Worm (Caenorhabditis elegans): ENCODE measurements around the gene F54A3.6.
"Not testable (repeated sequence)": the region's sequence is repeated elsewhere in the genome, so short reads cannot be mapped to it uniquely, and the experiment has no call there.

F54A3.6 gene

ce11 chrII:2254861-2255260 is 22.6 kb upstream of the F54A3.6 start, which contains the start of gene K09F6.3:
Gene K09F6.3, plus strand, starts transcription at chrII:2255161.
- not testable (repeated sequence) for TF ChIP-seq Y56A3A.18 (GFP tag; IDR thresholded peaks at IDR 0.05); Y79H2A.3 (GFP tag; conservative IDR thresholded peaks at IDR 0.05); ccch-3 (GFP tag; optimal IDR thresholded peaks at IDR 0.05)

- TF ChIP-seq cebp-1 (GFP tag; IDR thresholded peaks at IDR 0.05) (no peak), cebp-1 (tag; optimal IDR thresholded peaks at IDR 0.05) (no peak), K11D2.4 (GFP tag; IDR thresholded peaks at IDR 0.05) (no peak), die-1 (tag; optimal IDR thresholded peaks at IDR 0.05) (no peak), rec-8 (tag; optimal IDR thresholded peaks at IDR 0.05) (no peak), zfh-2 (GFP tag; conservative IDR thresholded peaks at IDR 0.05) (peak; percentile 60; the same call in 1 of the 2 replicates)
Observed at ce11 chrII:2253676-2254075, 21.4 kb upstream of the F54A3.6 start.

ce11 chrII:2251617-2252016 is 19.3 kb upstream of the F54A3.6 start:
- TF ChIP-seq ztf-25 (GFP tag; IDR thresholded peaks at IDR 0.05) (0 out of 2 replicates have a peak, but pooled peaks have one; percentile 49), madf-10 (tag; optimal IDR thresholded peaks at IDR 0.05) (no peak), egrh-3 (GFP tag; IDR thresholded peaks at IDR 0.05) (peak; percentile 92), nhr-80 (tag; optimal IDR thresholded peaks at IDR 0.05) (no peak), zfh-2 (GFP tag; conservative IDR thresholded peaks at IDR 0.05) (peak; percentile 83), sdz-38 (tag; optimal IDR thresholded peaks at IDR 0.05) (no peak), ceh-40 (GFP tag; IDR thresholded peaks at IDR 0.05) (no peak)

- TF ChIP-seq snpc-1.3 (tag; optimal IDR thresholded peaks at IDR 0.05; ENCODE audit: insufficient read depth) = no peak
- TF ChIP-seq aptf-3 (GFP tag; IDR thresholded peaks at IDR 0.05) = no peak
- no peak for TF ChIP-seq T07F8.4 (tag; optimal IDR thresholded peaks at IDR 0.05)
- no peak for TF ChIP-seq let-607 (tag; optimal IDR thresholded peaks at IDR 0.05)
- no peak for TF ChIP-seq ztf-18 (tag; optimal IDR thresholded peaks at IDR 0.05)
- TF ChIP-seq ztf-28 (GFP tag; IDR thresholded peaks at IDR 0.05) = no peak
- TF ChIP-seq madf-6 (GFP tag; IDR thresholded peaks at IDR 0.05) = no peak
- no peak for TF ChIP-seq hlh-26 (GFP tag; conservative IDR thresholded peaks at IDR 0.05)
- no peak for TF ChIP-seq rcor-1 (GFP tag; IDR thresholded peaks at IDR 0.05)
- TF ChIP-seq mcd-1 (GFP tag; IDR thresholded peaks at IDR 0.05) = no peak
- TF ChIP-seq pbrm-1 (GFP tag; IDR thresholded peaks at IDR 0.05) = no peak
Observed at ce11 chrII:2243342-2243741, 11.1 kb upstream of the F54A3.6 start, which contains the start of gene F54A3.2. Gene F54A3.2, plus strand, starts transcription at chrII:2243642.

ce11 chrII:2236352-2236751 is 4.1 kb upstream of the F54A3.6 start:
- TF ChIP-seq ccch-3 (GFP tag; optimal IDR thresholded peaks at IDR 0.05) (no peak), ets-4 (GFP tag; optimal IDR thresholded peaks at IDR 0.05) (no peak), lin-35 (GFP tag; optimal IDR thresholded peaks at IDR 0.05) (no peak), ztf-3 (GFP tag; optimal IDR thresholded peaks at IDR 0.05) (no peak), atf-7 (tag; optimal IDR thresholded peaks at IDR 0.05) (no peak), ceh-91 (GFP tag; IDR thresholded peaks at IDR 0.05) (no peak), egrh-3 (GFP tag; IDR thresholded peaks at IDR 0.05) (no peak), mel-28 (tag; optimal IDR thresholded peaks at IDR 0.05; ENCODE audit: borderline replicate concordance) (no peak), ceh-40 (GFP tag; IDR thresholded peaks at IDR 0.05) (no peak), nhr-90 (tag; optimal IDR thresholded peaks at IDR 0.05) (no peak), F49E8.2 (tag; optimal IDR thresholded peaks at IDR 0.05; ENCODE audit: insufficient read depth) (no peak), egl-18 (GFP tag; IDR thresholded peaks at IDR 0.05) (no peak), ztf-6 (GFP tag; IDR thresholded peaks at IDR 0.05) (no peak)

Measured in whole organism, young adult.